Worm (Caenorhabditis elegans): ENCODE data around the gene nlp-36.

- TF ChIP-seq ztf-11 (tag; optimal IDR thresholded peaks at IDR 0.05) (no peak), hlh-1 (tag; optimal IDR thresholded peaks at IDR 0.05) (no peak), lsy-2 (tag; optimal IDR thresholded peaks at IDR 0.05) (peak; percentile 36), elt-1 (tag; optimal IDR thresholded peaks at IDR 0.05; ENCODE audit: borderline replicate concordance, insufficient read depth) (no peak), unc-120 (tag; optimal IDR thresholded peaks at IDR 0.05; ENCODE audit: poor library complexity, severe bottlenecking) (no peak), pha-4 (tag; optimal IDR thresholded peaks at IDR 0.05) (no peak), nhr-12 (tag; optimal IDR thresholded peaks at IDR 0.05) (no peak), ceh-39 (tag; optimal IDR thresholded peaks at IDR 0.05) (no peak), unc-62 (GFP tag; optimal IDR thresholded peaks at IDR 0.05) (no peak), flh-1 (GFP tag; optimal IDR thresholded peaks at IDR 0.05) (no peak), mab-5 (tag; optimal IDR thresholded peaks at IDR 0.05) (no peak), ceh-83 (GFP tag; optimal IDR thresholded peaks at IDR 0.05) (peak; percentile 13)
Measured at ce11 chrIII:9523581-9523980, 35.0 kb downstream of the nlp-36 start, which contains the start of gene mrps-23.

Measured in whole organism, mixed stage, embryonic.